Worm (Caenorhabditis elegans) whole organism, midembryonic: ENCODE results near the gene pct-1.

Source experiments
- T22C8.4 ChIP-seq: fragments of 200-800 bp; sonication (Bioruptor generic); IDR thresholded peaks from 2 replicates; pipeline ENCODE4 v1.3.6; 2022; ENCODE audit warnings: missing genetic modification characterization, missing compliant biosample characterization
- cog-1 ChIP-seq: sonication (generic microtip); optimal IDR thresholded peaks from 2 replicates; lab custom pipeline; 2016; ENCODE audit warnings: missing genetic modification characterization, missing compliant biosample characterization
- flt-1 ChIP-seq: fragments of 200-800 bp; sonication (Bioruptor generic); IDR thresholded peaks from 2 replicates; pipeline ENCODE4 v1.3.6; 2022; ENCODE audit warnings: missing genetic modification characterization, missing compliant biosample characterization
- klf-2 ChIP-seq: fragments of 200-800 bp; sonication (Bioruptor generic); conservative IDR thresholded peaks from 2 replicates; pipeline ENCODE4 v1.3.6; 2022; ENCODE audit warnings: missing genetic modification reagents, missing genetic modification characterization, missing compliant biosample characterization
- med-1 ChIP-seq: sonication (generic microtip); optimal IDR thresholded peaks from 2 replicates; lab custom pipeline; 2017; ENCODE audit warnings: missing genetic modification characterization, mild to moderate bottlenecking, missing compliant biosample characterization, antibody characterized with exemption, missing genetic modification reagents; ENCODE audit not compliant: insufficient read depth
- ref-1 ChIP-seq: fragments of 200-800 bp; sonication (Bioruptor generic); conservative IDR thresholded peaks from 2 replicates; pipeline ENCODE4 v1.3.6; 2022; ENCODE audit warnings: missing genetic modification reagents, missing genetic modification characterization, missing compliant biosample characterization
- tab-1 ChIP-seq: fragments of 200-800 bp; sonication (Bioruptor generic); IDR thresholded peaks from 2 replicates; pipeline ENCODE4 v1.3.6; 2022; ENCODE audit warnings: missing genetic modification characterization, missing compliant biosample characterization
- ztf-23 ChIP-seq: fragments of 200-800 bp; sonication (Bioruptor generic); IDR thresholded peaks from 2 replicates; pipeline ENCODE4 v1.3.6; 2022; ENCODE audit warnings: missing genetic modification reagents, missing genetic modification characterization, missing compliant biosample characterization
- ztf-29 ChIP-seq: fragments of 200-800 bp; sonication (Bioruptor generic); IDR thresholded peaks from 2 replicates; pipeline ENCODE4 v1.3.6; 2022; ENCODE audit warnings: missing genetic modification reagents, missing genetic modification characterization, missing compliant biosample characterization

The pct-1 gene

ce11 chrIV:8203555-8203954 is 27.3 kb downstream of the pct-1 start:
- TF ChIP-seq T22C8.4 (GFP tag; lab: Robert Waterston, UW) (no peak), klf-2 (no peak), cog-1 (no peak), ztf-23 (GFP tag; lab: Robert Waterston, UW) (no peak), tab-1 (GFP tag; lab: Robert Waterston, UW) (no peak), ztf-29 (GFP tag; lab: Robert Waterston, UW) (no peak), ref-1 (no peak), med-1 (no peak), flt-1 (GFP tag; lab: Robert Waterston, UW) (no peak)

- TF ChIP-seq ztf-23 (GFP tag; lab: Robert Waterston, UW) (no peak), klf-2 (no peak), med-1 (no peak), ztf-29 (GFP tag; lab: Robert Waterston, UW) (no peak), flt-1 (GFP tag; lab: Robert Waterston, UW) (no peak), ref-1 (no peak), tab-1 (GFP tag; lab: Robert Waterston, UW) (no peak), cog-1 (no peak), T22C8.4 (GFP tag; lab: Robert Waterston, UW) (no peak)
Observed at ce11 chrIV:8205272-8206098, 29.2 kb downstream of the pct-1 start, which contains the start of gene hgrs-1. hgrs-1 (minus strand) TSS chrIV:8206048.

ce11 chrIV:8206314-8206713 is 30.0 kb downstream of the pct-1 start, which contains the start of gene svh-1:
svh-1 (plus strand) TSS chrIV:8206614.
- no peak for TF ChIP-seq klf-2
- no peak for TF ChIP-seq med-1
- TF ChIP-seq T22C8.4 (GFP tag; lab: Robert Waterston, UW), result no peak
- TF ChIP-seq ztf-23 (GFP tag; lab: Robert Waterston, UW), result no peak
- no peak for TF ChIP-seq ref-1
- no peak for TF ChIP-seq flt-1 (GFP tag; lab: Robert Waterston, UW)
- TF ChIP-seq cog-1, result no peak
- no peak for TF ChIP-seq tab-1 (GFP tag; lab: Robert Waterston, UW)
- no peak for TF ChIP-seq ztf-29 (GFP tag; lab: Robert Waterston, UW)

ce11 chrIV:8208855-8209254 is 32.6 kb downstream of the pct-1 start:
- no peak for TF ChIP-seq med-1
- no peak for TF ChIP-seq T22C8.4 (GFP tag; lab: Robert Waterston, UW)
- no peak for TF ChIP-seq ztf-23 (GFP tag; lab: Robert Waterston, UW)
- no peak for TF ChIP-seq flt-1 (GFP tag; lab: Robert Waterston, UW)
- no peak for TF ChIP-seq klf-2
- no peak for TF ChIP-seq ztf-29 (GFP tag; lab: Robert Waterston, UW)
- no peak for TF ChIP-seq ref-1
- TF ChIP-seq cog-1, result no peak

ce11 chrIV:8210300-8210699 is 34.0 kb downstream of the pct-1 start, which contains the start of gene C07G1.6:
C07G1.6 (minus strand) TSS chrIV:8210400.
- no peak for TF ChIP-seq flt-1 (GFP tag; lab: Robert Waterston, UW)
- TF ChIP-seq T22C8.4 (GFP tag; lab: Robert Waterston, UW), result no peak
- no peak for TF ChIP-seq klf-2
- no peak for TF ChIP-seq ref-1
- TF ChIP-seq ztf-29 (GFP tag; lab: Robert Waterston, UW), result no peak
- TF ChIP-seq tab-1 (GFP tag; lab: Robert Waterston, UW), result no peak
- TF ChIP-seq ztf-23 (GFP tag; lab: Robert Waterston, UW), result no peak
- TF ChIP-seq cog-1, result no peak
- no peak for TF ChIP-seq med-1

ce11 chrIV:8211747-8212146 is 35.5 kb downstream of the pct-1 start, which contains the start of gene C07G1.7:
C07G1.7 (minus strand) TSS chrIV:8211847.
- no peak for TF ChIP-seq flt-1 (GFP tag; lab: Robert Waterston, UW)
- no peak for TF ChIP-seq ztf-23 (GFP tag; lab: Robert Waterston, UW)
- no peak for TF ChIP-seq klf-2
- no peak for TF ChIP-seq ref-1

ce11 chrIV:8219987-8220386 is 43.7 kb downstream of the pct-1 start, which contains the start of gene ocr-2:
ocr-2 (minus strand) TSS chrIV:8220087.
- TF ChIP-seq T22C8.4 (GFP tag; lab: Robert Waterston, UW) (no peak), ztf-29 (GFP tag; lab: Robert Waterston, UW) (no peak), ztf-23 (GFP tag; lab: Robert Waterston, UW) (no peak), tab-1 (GFP tag; lab: Robert Waterston, UW) (no peak), med-1 (no peak), klf-2 (no peak), ref-1 (no peak), flt-1 (GFP tag; lab: Robert Waterston, UW) (no peak), cog-1 (no peak)

ce11 chrIV:8221946-8222345 is 45.7 kb downstream of the pct-1 start, which contains the start of gene gpx-6:
gpx-6 (plus strand) TSS chrIV:8222202.
- TF ChIP-seq ztf-29 (GFP tag; lab: Robert Waterston, UW) (no peak), T22C8.4 (GFP tag; lab: Robert Waterston, UW) (no peak), klf-2 (no peak), med-1 (no peak), ztf-23 (GFP tag; lab: Robert Waterston, UW) (no peak), cog-1 (no peak), tab-1 (GFP tag; lab: Robert Waterston, UW) (no peak)

ce11 chrIV:8223055-8223454 is 46.8 kb downstream of the pct-1 start:
- no peak for TF ChIP-seq ref-1
- TF ChIP-seq tab-1 (GFP tag; lab: Robert Waterston, UW), result no peak
- no peak for TF ChIP-seq klf-2
- TF ChIP-seq ztf-29 (GFP tag; lab: Robert Waterston, UW), result no peak

ce11 chrIV:8225357-8225756 is 49.1 kb downstream of the pct-1 start, which contains the start of gene serp-1.2:
serp-1.2 (plus strand) TSS chrIV:8225674.
- TF ChIP-seq flt-1 (GFP tag; lab: Robert Waterston, UW) (no peak), cog-1 (no peak), ref-1 (no peak), klf-2 (no peak), med-1 (no peak), ztf-29 (GFP tag; lab: Robert Waterston, UW) (no peak), ztf-23 (GFP tag; lab: Robert Waterston, UW) (no peak), tab-1 (GFP tag; lab: Robert Waterston, UW) (no peak), T22C8.4 (GFP tag; lab: Robert Waterston, UW) (no peak)
